Fruit fly (Drosophila melanogaster) whole organism, embryonic: ENCODE data around the gene CG11726.

Experiments used
- Atf6 ChIP-seq: fragments of 200-800 bp; sonication (Bioruptor generic); IDR thresholded peaks from 2 replicates; pipeline ENCODE4 v1.3.6; 2022; ENCODE audit warnings: missing biosample characterization, missing genetic modification characterization
- C15 ChIP-seq: fragments of 200-800 bp; sonication (Bioruptor generic); IDR thresholded peaks from 3 replicates; pipeline ENCODE4 v1.3.6; 2022; ENCODE audit warnings: missing biosample characterization, missing genetic modification characterization
- CG10209 ChIP-seq: fragments of 200-800 bp; sonication (Bioruptor generic); optimal IDR thresholded peaks from 3 replicates; lab custom pipeline; 2017; ENCODE audit warnings: missing biosample characterization, mild to moderate bottlenecking, missing genetic modification characterization, missing genetic modification reagents
- CG1024 ChIP-seq: fragments of 200-800 bp; sonication (Bioruptor generic); IDR thresholded peaks from 2 replicates; pipeline ENCODE4 v1.3.6; 2022; ENCODE audit warnings: missing biosample characterization, missing genetic modification characterization
- CG10431 ChIP-seq: fragments of 200-800 bp; sonication (Bioruptor generic); optimal IDR thresholded peaks from 3 replicates; lab custom pipeline; 2018; ENCODE audit warnings: missing biosample characterization, mild to moderate bottlenecking, missing genetic modification characterization
- CG12071 ChIP-seq: fragments of 200-800 bp; sonication (Bioruptor generic); optimal IDR thresholded peaks from 3 replicates; lab custom pipeline; 2018; ENCODE audit warnings: missing biosample characterization, mild to moderate bottlenecking, missing genetic modification characterization
- CG1233 ChIP-seq: fragments of 200-800 bp; sonication (Bioruptor generic); optimal IDR thresholded peaks from 4 replicates; lab custom pipeline; 2018; ENCODE audit warnings: missing biosample characterization, mild to moderate bottlenecking, missing genetic modification characterization
- CG14014 ChIP-seq: fragments of 200-800 bp; sonication (Bioruptor generic); IDR thresholded peaks from 2 replicates; pipeline ENCODE4 v1.3.6; 2022; ENCODE audit warnings: missing biosample characterization, missing genetic modification characterization
- CG15514 ChIP-seq: fragments of 200-800 bp; sonication (Bioruptor generic); optimal IDR thresholded peaks from 3 replicates; lab custom pipeline; 2017; ENCODE audit warnings: missing biosample characterization, missing genetic modification characterization, mild to moderate bottlenecking, moderate library complexity, missing genetic modification reagents
- CG17361 ChIP-seq: fragments of 200-800 bp; sonication (Bioruptor generic); IDR thresholded peaks from 3 replicates; pipeline ENCODE4 v1.3.6; 2022; ENCODE audit warnings: missing biosample characterization, missing genetic modification characterization
- CG17802 ChIP-seq: fragments of 200-800 bp; sonication (Bioruptor generic); optimal IDR thresholded peaks from 2 replicates; lab custom pipeline; 2018; ENCODE audit warnings: missing biosample characterization, mild to moderate bottlenecking, missing genetic modification characterization, moderate library complexity
- CG18599 ChIP-seq: fragments of 200-800 bp; sonication (Bioruptor generic); optimal IDR thresholded peaks from 3 replicates; lab custom pipeline; 2017; ENCODE audit warnings: missing biosample characterization, missing genetic modification characterization, mild to moderate bottlenecking, moderate library complexity, missing genetic modification reagents
- CG2889 ChIP-seq: fragments of 200-800 bp; sonication (Bioruptor generic); IDR thresholded peaks from 3 replicates; pipeline ENCODE4 v1.3.6; 2022; ENCODE audit warnings: missing biosample characterization, missing genetic modification characterization
- CG3065 ChIP-seq: fragments of 200-800 bp; sonication (Bioruptor generic); optimal IDR thresholded peaks from 2 replicates; lab custom pipeline; 2016; ENCODE audit warnings: missing biosample characterization, missing genetic modification characterization
- CG4424 ChIP-seq: fragments of 200-800 bp; sonication (Bioruptor generic); optimal IDR thresholded peaks from 3 replicates; lab custom pipeline; 2016; ENCODE audit warnings: missing biosample characterization, missing genetic modification characterization
- CG6175 ChIP-seq: fragments of 200-800 bp; sonication (Bioruptor generic); IDR thresholded peaks from 3 replicates; pipeline ENCODE4 v1.3.6; 2022; ENCODE audit warnings: missing biosample characterization, missing genetic modification characterization
- CG6272 ChIP-seq: fragments of 200-800 bp; sonication (Bioruptor generic); IDR thresholded peaks from 2 replicates; pipeline ENCODE4 v1.3.6; 2022; ENCODE audit warnings: missing biosample characterization, missing genetic modification characterization
- CG7556 ChIP-seq: fragments of 200-800 bp; sonication (Bioruptor generic); optimal IDR thresholded peaks from 2 replicates; lab custom pipeline; 2017; ENCODE audit warnings: missing biosample characterization, mild to moderate bottlenecking, missing genetic modification characterization
- CG7745 ChIP-seq: fragments of 200-800 bp; sonication (Bioruptor generic); optimal IDR thresholded peaks from 2 replicates; lab custom pipeline; 2018; ENCODE audit warnings: missing biosample characterization, mild to moderate bottlenecking, missing genetic modification characterization, moderate library complexity
- CG8388 ChIP-seq: fragments of 200-800 bp; sonication (Bioruptor generic); optimal IDR thresholded peaks from 2 replicates; lab custom pipeline; 2019; ENCODE audit warnings: missing biosample characterization, mild to moderate bottlenecking, missing genetic modification characterization, moderate library complexity
- CG8944 ChIP-seq: fragments of 200-800 bp; sonication (Bioruptor generic); optimal IDR thresholded peaks from 3 replicates; lab custom pipeline; 2016; ENCODE audit warnings: missing biosample characterization, missing genetic modification characterization
- D19B ChIP-seq: fragments of 200-800 bp; sonication (Bioruptor generic); optimal IDR thresholded peaks from 2 replicates; lab custom pipeline; 2017; ENCODE audit warnings: missing biosample characterization, mild to moderate bottlenecking, missing genetic modification characterization
- Lpt ChIP-seq: fragments of >200 bp; optimal IDR thresholded peaks from 2 replicates; lab custom pipeline; 2018; ENCODE audit warnings: missing biosample characterization, missing genetic modification characterization
- MBD-R2 ChIP-seq: fragments of 200-800 bp; sonication (Bioruptor generic); IDR thresholded peaks from 2 replicates; pipeline ENCODE4 v1.3.6; 2022; ENCODE audit warnings: missing biosample characterization, missing genetic modification characterization
- MESR4 ChIP-seq: fragments of 200-800 bp; sonication (Bioruptor generic); optimal IDR thresholded peaks from 2 replicates; lab custom pipeline; 2018; ENCODE audit warnings: missing biosample characterization, mild to moderate bottlenecking, missing genetic modification characterization, moderate library complexity
- Mes4 ChIP-seq: fragments of 200-800 bp; sonication (Bioruptor generic); optimal IDR thresholded peaks from 2 replicates; lab custom pipeline; 2016; ENCODE audit warnings: missing biosample characterization, missing genetic modification characterization
- NC2β ChIP-seq: fragments of 200-800 bp; sonication (Bioruptor generic); optimal IDR thresholded peaks from 2 replicates; lab custom pipeline; 2016; ENCODE audit warnings: missing biosample characterization, missing genetic modification characterization
- TFAM ChIP-seq: fragments of 200-800 bp; sonication (Bioruptor generic); optimal IDR thresholded peaks from 2 replicates; lab custom pipeline; 2017; ENCODE audit warnings: missing biosample characterization, missing genetic modification characterization, inconsistent platforms
- az2 ChIP-seq: fragments of 200-800 bp; sonication (Bioruptor generic); optimal IDR thresholded peaks from 3 replicates; lab custom pipeline; 2016; ENCODE audit warnings: missing biosample characterization, missing genetic modification characterization
- bab2 ChIP-seq: fragments of 200-800 bp; sonication (Bioruptor generic); optimal IDR thresholded peaks from 2 replicates; lab custom pipeline; 2016; ENCODE audit warnings: missing biosample characterization, missing genetic modification characterization
- bcd ChIP-seq: fragments of 200-800 bp; sonication (Bioruptor generic); optimal IDR thresholded peaks from 2 replicates; lab custom pipeline; 2017; ENCODE audit warnings: missing biosample characterization, mild to moderate bottlenecking, missing genetic modification characterization
- cato ChIP-seq: fragments of 200-800 bp; sonication (Bioruptor generic); optimal IDR thresholded peaks from 2 replicates; lab custom pipeline; 2016; ENCODE audit warnings: missing biosample characterization, missing genetic modification characterization, borderline replicate concordance
- caup ChIP-seq: fragments of 200-800 bp; sonication (Bioruptor generic); optimal IDR thresholded peaks from 3 replicates; lab custom pipeline; 2017; ENCODE audit warnings: missing biosample characterization, mild to moderate bottlenecking, missing genetic modification characterization, moderate library complexity; ENCODE audit not compliant: severe bottlenecking
- chif ChIP-seq, 2 experiments: fragments of 200-800 bp; sonication (Bioruptor generic); optimal IDR thresholded peaks; 3 replicates each; lab custom pipeline; 2016; ENCODE audit warnings: missing biosample characterization in 2 of 2, missing genetic modification characterization in 2 of 2
- ci ChIP-seq: fragments of 200-800 bp; sonication (Bioruptor generic); IDR thresholded peaks from 3 replicates; pipeline ENCODE4 v1.3.6; 2022; ENCODE audit warnings: missing biosample characterization, missing genetic modification characterization
- ewg ChIP-seq: fragments of 200-800 bp; sonication (Bioruptor generic); optimal IDR thresholded peaks from 3 replicates; lab custom pipeline; 2017; ENCODE audit warnings: mild to moderate bottlenecking, missing biosample characterization, missing genetic modification reagents, missing genetic modification characterization
- fd64A ChIP-seq: fragments of 200-800 bp; sonication (Bioruptor generic); optimal IDR thresholded peaks from 3 replicates; lab custom pipeline; 2018; ENCODE audit warnings: missing biosample characterization, mild to moderate bottlenecking, missing genetic modification characterization
- grau ChIP-seq: fragments of 200-800 bp; optimal IDR thresholded peaks from 3 replicates; lab custom pipeline; 2019; ENCODE audit warnings: missing biosample characterization, mild to moderate bottlenecking, missing genetic modification characterization, moderate library complexity
- hkb ChIP-seq, 2 experiments: fragments of 200-800 bp in 1 of 2; fragments of >200 bp in 1 of 2; sonication (Bioruptor generic) in 1 of 2; IDR thresholded peaks in 1 of 2; optimal IDR thresholded peaks in 1 of 2; 2 replicates each; pipeline versions ENCODE4 v1.3.6 to Lab custom; 2017 to 2022; ENCODE audit warnings: missing biosample characterization in 1 of 2, missing genetic modification characterization in 1 of 2
- kah ChIP-seq: fragments of 200-800 bp; sonication (Bioruptor generic); optimal IDR thresholded peaks from 2 replicates; lab custom pipeline; 2018; ENCODE audit warnings: missing biosample characterization, mild to moderate bottlenecking, missing genetic modification characterization
- lab ChIP-seq: fragments of 200-800 bp; sonication (Bioruptor generic); optimal IDR thresholded peaks from 3 replicates; lab custom pipeline; 2017; ENCODE audit warnings: missing biosample characterization, missing genetic modification characterization, mild to moderate bottlenecking, moderate library complexity, missing genetic modification reagents
- mam ChIP-seq: fragments of 200-800 bp; sonication (Bioruptor generic); optimal IDR thresholded peaks from 3 replicates; lab custom pipeline; 2016; ENCODE audit warnings: missing biosample characterization, missing genetic modification characterization
- nerfin-2 ChIP-seq: fragments of 200-800 bp; sonication (Bioruptor generic); IDR thresholded peaks from 2 replicates; pipeline ENCODE4 v1.3.6; 2022; ENCODE audit warnings: missing biosample characterization, missing genetic modification characterization; ENCODE audit not compliant: partially characterized antibody
- onecut ChIP-seq: fragments of 200-800 bp; sonication (Bioruptor generic); IDR thresholded peaks from 2 replicates; pipeline ENCODE4 v1.3.6; 2022; ENCODE audit warnings: missing biosample characterization, missing genetic modification characterization
- pita ChIP-seq: fragments of 200-800 bp; sonication (Bioruptor generic); optimal IDR thresholded peaks from 2 replicates; lab custom pipeline; 2017; ENCODE audit warnings: missing biosample characterization, mild to moderate bottlenecking, missing genetic modification characterization
- prd ChIP-seq, 3 experiments: fragments of >200 bp in 2 of 3; fragments of 200-800 bp in 1 of 3; sonication (Bioruptor generic) in 1 of 3; optimal IDR thresholded peaks in 2 of 3; IDR thresholded peaks in 1 of 3; 2 replicates in 2 of 3; 3 replicates in 1 of 3; pipeline versions ENCODE4 v1.3.6 to Lab custom; 2017 to 2022; ENCODE audit warnings: missing biosample characterization in 1 of 3, missing genetic modification characterization in 1 of 3
- row ChIP-seq: fragments of 200-800 bp; sonication (Bioruptor generic); IDR thresholded peaks from 3 replicates; pipeline ENCODE4 v1.3.6; 2022; ENCODE audit warnings: missing biosample characterization, missing genetic modification characterization
- sens ChIP-seq: fragments of 200-800 bp; sonication (Bioruptor generic); peaks from one replicate; lab custom pipeline; 2016; ENCODE audit warnings: missing biosample characterization, missing genetic modification characterization
- sisA ChIP-seq: fragments of 200-800 bp; sonication (Bioruptor generic); IDR thresholded peaks from 2 replicates; pipeline ENCODE4 v1.3.6; 2022; ENCODE audit warnings: missing biosample characterization, missing genetic modification characterization
- ssp ChIP-seq: fragments of 200-800 bp; sonication (Bioruptor generic); IDR thresholded peaks from 2 replicates; pipeline ENCODE4 v1.3.6; 2022; ENCODE audit warnings: missing biosample characterization, missing genetic modification characterization
- tgo ChIP-seq: fragments of 200-800 bp; sonication (Bioruptor generic); IDR thresholded peaks from 3 replicates; pipeline ENCODE4 v1.3.6; 2022; ENCODE audit warnings: missing biosample characterization, missing genetic modification characterization

CG11726 gene

DNA sequence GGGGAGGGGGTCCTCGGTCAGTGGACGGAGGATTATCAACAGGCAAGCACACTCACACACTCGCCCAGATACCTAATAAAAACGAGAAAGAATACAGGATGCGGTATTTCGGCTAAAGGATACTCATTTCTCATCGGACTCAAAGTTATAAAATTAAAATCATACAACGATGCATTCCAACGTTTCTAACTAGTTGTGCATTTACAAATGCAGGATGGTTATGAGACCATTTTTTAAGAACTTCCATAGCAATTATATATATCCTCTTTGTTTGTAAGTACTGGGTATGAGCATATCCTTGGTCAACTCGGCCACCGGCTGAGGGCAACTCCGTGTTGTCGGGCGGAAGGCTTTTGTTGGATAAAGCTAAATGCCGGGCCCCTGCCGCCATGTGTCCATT, 7.8 kb downstream of the CG11726 start (continued):
- peak; percentile 5 for TF ChIP-seq bcd
- TF ChIP-seq CG17802, result no peak
- peak; percentile 30 for TF ChIP-seq CG12071
- peak; percentile 36 for TF ChIP-seq grau (tag; lab: Kevin White, UChicago)
- no peak for TF ChIP-seq prd (optimal IDR thresholded peaks at IDR 0.05; lab: Kevin White, UChicago)
- TF ChIP-seq prd (GFP tag; IDR thresholded peaks at IDR 0.05; lab: Robert Waterston, UW), result peak; percentile 66
- TF ChIP-seq MBD-R2, result peak; percentile 9; the same call in 1 of the 2 replicates
- TF ChIP-seq tgo (GFP tag; lab: Robert Waterston, UW), result peak; percentile 58; the same call in 2 of the 3 replicates
- TF ChIP-seq CG17361 (GFP tag; lab: Robert Waterston, UW), result peak; percentile 29; the same call in 1 of the 3 replicates
- TF ChIP-seq caup (GFP tag; lab: Kevin White, UChicago), result peak; percentile 39
- peak; percentile 74 for TF ChIP-seq D19B (GFP tag; lab: Kevin White, UChicago)
- peak; percentile 53 for TF ChIP-seq sisA (GFP tag; lab: Robert Waterston, UW)
- no peak for TF ChIP-seq pita
- TF ChIP-seq row (GFP tag; lab: Robert Waterston, UW), result peak; percentile 70
- TF ChIP-seq CG6272 (GFP tag; lab: Robert Waterston, UW), result peak; percentile 25; the same call in 1 of the 2 replicates
- peak; percentile 79 for TF ChIP-seq lab (GFP tag; lab: Kevin White, UChicago)
- TF ChIP-seq mam (GFP tag; lab: Kevin White, UChicago), result peak; percentile 45
- peak; percentile 3 for TF ChIP-seq CG10209 (GFP tag; lab: Kevin White, UChicago)
- peak; percentile 42; the same call in 1 of the 2 replicates for TF ChIP-seq ssp (GFP tag; lab: Robert Waterston, UW)
- no peak for TF ChIP-seq hkb (optimal IDR thresholded peaks at IDR 0.05; lab: Kevin White, UChicago)
- peak; percentile 59 for TF ChIP-seq hkb (GFP tag; IDR thresholded peaks at IDR 0.05; lab: Robert Waterston, UW)
- TF ChIP-seq C15, result no peak
- TF ChIP-seq chif (GFP tag; optimal IDR thresholded peaks at IDR 0.05; lab: Kevin White, UChicago), result peak in 1 of 2 experiments; percentile 1
- TF ChIP-seq ci, result peak; percentile 36; the same call in 1 of the 3 replicates
- TF ChIP-seq Atf6 (GFP tag; lab: Robert Waterston, UW), result 0 out of 2 replicates have a peak, but pooled peaks have one; percentile 17
- no peak for TF ChIP-seq CG1024 (GFP tag; lab: Robert Waterston, UW)
- TF ChIP-seq MESR4, result no peak
- peak; percentile 88 for TF ChIP-seq sens (GFP tag; lab: Kevin White, UChicago)
- peak; percentile 1 for TF ChIP-seq CG8388 (GFP tag; lab: Kevin White, UChicago)
- no peak for TF ChIP-seq CG2889 (GFP tag; lab: Robert Waterston, UW)
- peak; percentile 9 for TF ChIP-seq CG7556 (GFP tag; lab: Kevin White, UChicago)

DNA sequence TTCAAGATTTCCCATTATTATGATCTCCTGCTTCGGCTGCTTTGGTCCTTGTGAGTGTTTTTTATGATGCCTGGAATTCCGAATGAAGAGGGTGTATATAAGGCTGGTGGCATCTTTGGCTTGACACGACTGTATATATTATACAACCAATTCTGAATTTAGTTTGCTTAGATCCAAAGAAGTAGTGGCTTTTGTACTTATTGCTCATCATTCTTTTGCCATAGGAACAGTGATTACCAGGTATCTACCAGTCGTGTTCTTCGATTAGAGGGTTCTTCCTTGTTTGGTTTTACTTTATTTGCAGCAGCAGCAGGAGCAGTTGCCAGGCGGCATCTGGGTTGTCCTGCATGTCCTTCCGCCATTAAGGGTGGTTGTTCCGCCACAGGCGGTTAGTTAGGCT, 9.1 kb downstream of the CG11726 start:
- TF ChIP-seq bab2 (GFP tag; lab: Kevin White, UChicago) (peak; percentile 66), CG4424 (GFP tag; lab: Kevin White, UChicago) (peak; percentile 32), fd64A (GFP tag; lab: Kevin White, UChicago) (no peak), onecut (peak; percentile 9; the same call in 1 of the 2 replicates), CG7745 (tag; lab: Kevin White, UChicago) (no peak), CG18599 (GFP tag; lab: Kevin White, UChicago) (peak; percentile 70), az2 (GFP tag; lab: Kevin White, UChicago) (peak; percentile 44), CG8944 (GFP tag; lab: Kevin White, UChicago) (peak; percentile 63), NC2β (no peak), CG6175 (GFP tag; lab: Robert Waterston, UW) (no peak), nerfin-2 (GFP tag; lab: Robert Waterston, UW) (no peak), CG14014 (GFP tag; lab: Robert Waterston, UW) (no peak), TFAM (GFP tag; lab: Kevin White, UChicago) (no peak), kah (GFP tag; lab: Kevin White, UChicago) (no peak), cato (peak; percentile 1), Mes4 (GFP tag; lab: Kevin White, UChicago) (peak; percentile 20), CG10431 (GFP tag; lab: Kevin White, UChicago) (no peak), CG1233 (GFP tag; lab: Kevin White, UChicago) (no peak), CG15514 (GFP tag; lab: Kevin White, UChicago) (peak; percentile 24), ewg (peak; percentile 39), Lpt (GFP tag; lab: Kevin White, UChicago) (no peak), CG3065 (no peak)
